Worm (Caenorhabditis elegans) whole organism, L3 larva: Measurements from ENCODE around the gene fbxa-209.
A peak's percentile ranks its signal among the peaks of the same experiment; 100 is the strongest.

Experiments
- ZK546.5 ChIP-seq: sonication (generic microtip); optimal IDR thresholded peaks from 2 replicates; lab custom pipeline; 2017; ENCODE audit warnings: missing biosample characterization, missing genetic modification characterization
- aly-2 ChIP-seq: fragments of 150-350 bp; optimal IDR thresholded peaks from 2 replicates; lab custom pipeline; 2014; ENCODE audit warnings: missing biosample characterization, missing genetic modification characterization
- ama-1 ChIP-seq: fragments of 150-350 bp; optimal IDR thresholded peaks from 2 replicates; lab custom pipeline; 2018
- ceh-28 ChIP-seq: fragments of 150-350 bp; optimal IDR thresholded peaks from 2 replicates; lab custom pipeline; 2014; ENCODE audit warnings: missing biosample characterization, missing genetic modification reagents, missing genetic modification characterization
- fkh-10 ChIP-seq: sonication (generic microtip); optimal IDR thresholded peaks from 2 replicates; lab custom pipeline; 2017; ENCODE audit warnings: missing biosample characterization, missing genetic modification reagents, missing genetic modification characterization
- fos-1 ChIP-seq: fragments of 150-350 bp; optimal IDR thresholded peaks from 2 replicates; lab custom pipeline; 2014; ENCODE audit warnings: missing biosample characterization, missing genetic modification characterization
- jun-1 ChIP-seq: fragments of 150-350 bp; optimal IDR thresholded peaks from 2 replicates; lab custom pipeline; 2014; ENCODE audit warnings: missing biosample characterization, missing genetic modification reagents, missing genetic modification characterization
- nhr-25 ChIP-seq: sonication (generic microtip); optimal IDR thresholded peaks from 2 replicates; lab custom pipeline; 2017; ENCODE audit warnings: missing biosample characterization, missing genetic modification characterization
- unc-39 ChIP-seq: sonication (generic microtip); optimal IDR thresholded peaks from 4 replicates; lab custom pipeline; 2017; ENCODE audit warnings: missing biosample characterization, missing genetic modification characterization
- unc-62 ChIP-seq: fragments of 150-350 bp; sonication (generic microtip); optimal IDR thresholded peaks from 4 replicates; lab custom pipeline; 2014; ENCODE audit warnings: missing biosample characterization, missing genetic modification reagents, missing genetic modification characterization
- ztf-4 ChIP-seq: fragments of 150-350 bp; optimal IDR thresholded peaks from 2 replicates; lab custom pipeline; 2014; ENCODE audit warnings: missing biosample characterization, missing genetic modification characterization

DNA sequence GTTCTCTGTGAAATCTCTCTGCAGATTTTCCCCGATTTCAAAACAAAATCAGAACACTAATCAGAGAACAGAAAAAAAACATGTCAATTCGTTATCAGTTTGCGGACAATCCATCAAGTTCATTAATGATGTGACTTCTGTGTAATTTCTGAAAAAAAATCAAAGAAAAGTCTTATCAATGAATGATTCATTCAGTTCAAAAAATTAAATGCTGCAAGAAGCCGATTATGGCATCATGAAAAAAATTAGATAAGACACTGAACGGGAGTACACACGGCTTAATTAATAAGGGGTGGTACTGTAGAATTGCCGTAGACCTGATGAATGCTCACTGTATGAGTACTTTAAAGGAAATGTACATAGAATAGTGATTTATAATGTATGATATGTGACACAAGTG, 9.3 kb upstream of the fbxa-209 start:
- no peak for TF ChIP-seq ztf-4 (tag; lab: Kevin White, UChicago)
- no peak for TF ChIP-seq unc-62
- TF ChIP-seq fos-1 (tag; lab: Kevin White, UChicago): no peak
- no peak for TF ChIP-seq nhr-25 (tag; lab: Kevin White, UChicago)
- no peak for TF ChIP-seq ama-1 (lab: Kevin White, UChicago)
- no peak for TF ChIP-seq fkh-10 (GFP tag; lab: Kevin White, UChicago)
- TF ChIP-seq ceh-28 (tag; lab: Kevin White, UChicago): no peak
- no peak for TF ChIP-seq ZK546.5 (tag; lab: Kevin White, UChicago)
- peak; percentile 46 for TF ChIP-seq jun-1 (tag; lab: Kevin White, UChicago)
- TF ChIP-seq aly-2 (tag; lab: Kevin White, UChicago): no peak
- TF ChIP-seq unc-39 (tag; lab: Kevin White, UChicago): no peak
